Worm (Caenorhabditis elegans) whole organism, mixed stage, embryonic: ENCODE data around the gene T14G12.6.

Source experiments
- cnd-1 ChIP-seq: fragments of 200-800 bp; sonication (Bioruptor generic); optimal IDR thresholded peaks from 2 replicates; lab custom pipeline; 2018; ENCODE audit warnings: mild to moderate bottlenecking, missing genetic modification characterization, missing compliant biosample characterization
- elt-1 ChIP-seq: sonication (generic microtip); optimal IDR thresholded peaks from 2 replicates; lab custom pipeline; 2017; ENCODE audit warnings: missing genetic modification characterization, mild to moderate bottlenecking, missing compliant biosample characterization, antibody characterized with exemption, moderate library complexity, borderline replicate concordance; ENCODE audit not compliant: insufficient read depth
- lin-13 ChIP-seq: fragments of 150-350 bp; optimal IDR thresholded peaks from 2 replicates; lab custom pipeline; 2014; ENCODE audit warnings: missing biosample characterization, missing genetic modification characterization
- lsy-2 ChIP-seq: fragments of 150-350 bp; optimal IDR thresholded peaks from 2 replicates; lab custom pipeline; 2014; ENCODE audit warnings: missing biosample characterization, missing genetic modification characterization
- nhr-76 ChIP-seq: sonication (generic microtip); optimal IDR thresholded peaks from 2 replicates; lab custom pipeline; 2017; ENCODE audit warnings: missing biosample characterization, missing genetic modification characterization
- snpc-4 ChIP-seq: fragments of 150-350 bp; optimal IDR thresholded peaks from 2 replicates; lab custom pipeline; 2014; ENCODE audit warnings: missing biosample characterization, missing genetic modification characterization
- sptf-1 ChIP-seq: sonication (generic microtip); optimal IDR thresholded peaks from 2 replicates; lab custom pipeline; 2017; ENCODE audit warnings: mild to moderate bottlenecking, missing genetic modification characterization, moderate library complexity, missing compliant biosample characterization
- ztf-11 ChIP-seq: fragments of 150-350 bp; optimal IDR thresholded peaks from 2 replicates; lab custom pipeline; 2014; ENCODE audit warnings: missing biosample characterization, missing genetic modification characterization

- no peak for TF ChIP-seq lin-13 (tag; lab: Kevin White, UChicago)
- TF ChIP-seq ztf-11 (tag; lab: Kevin White, UChicago): no peak
- no peak for TF ChIP-seq cnd-1 (tag; lab: Kevin White, UChicago)
- TF ChIP-seq elt-1 (tag; lab: Kevin White, UChicago): no peak
- TF ChIP-seq snpc-4 (tag; lab: Kevin White, UChicago): no peak
- no peak for TF ChIP-seq nhr-76 (tag; lab: Kevin White, UChicago)
- no peak for TF ChIP-seq lsy-2 (tag; lab: Kevin White, UChicago)
- TF ChIP-seq sptf-1: no peak
These were observed 32.0 kb downstream of the T14G12.6 start, which contains the start of gene nlp-1 for ce11 chrX:3727274-3727673.
